Fruit fly (Drosophila melanogaster) whole organism, embryonic: ENCODE data around the gene xmas.
A peak's percentile ranks its signal among the peaks of the same experiment; 100 is the strongest.

Experiments
- Ada2b ChIP-seq: fragments of 200-800 bp; sonication (Bioruptor generic); IDR thresholded peaks from 2 replicates; pipeline ENCODE4 v1.3.6; 2022; ENCODE audit warnings: missing biosample characterization, missing genetic modification characterization
- Adf1 ChIP-seq: fragments of 200-800 bp; sonication (Bioruptor generic); IDR thresholded peaks from 2 replicates; pipeline ENCODE4 v1.3.6; 2022; ENCODE audit warnings: missing biosample characterization, missing genetic modification characterization
- Aef1 ChIP-seq: fragments of 200-800 bp; sonication (Bioruptor generic); IDR thresholded peaks from 3 replicates; pipeline ENCODE4 v1.3.6; 2022; ENCODE audit warnings: missing biosample characterization, missing genetic modification characterization
- BtbVII ChIP-seq: fragments of 200-800 bp; sonication (Bioruptor generic); optimal IDR thresholded peaks from 3 replicates; lab custom pipeline; 2017; ENCODE audit warnings: missing biosample characterization, mild to moderate bottlenecking, missing genetic modification characterization
- CG10979 ChIP-seq: fragments of 200-800 bp; sonication (Bioruptor generic); optimal IDR thresholded peaks from 2 replicates; lab custom pipeline; 2018; ENCODE audit warnings: missing biosample characterization, mild to moderate bottlenecking, missing genetic modification characterization, moderate library complexity
- CG12104 ChIP-seq: fragments of 200-800 bp; sonication (Bioruptor generic); optimal IDR thresholded peaks from 3 replicates; lab custom pipeline; 2016; ENCODE audit warnings: missing biosample characterization, missing genetic modification characterization
- CG12769 ChIP-seq: fragments of 200-800 bp; sonication (Bioruptor generic); optimal IDR thresholded peaks from 2 replicates; lab custom pipeline; 2019; ENCODE audit warnings: missing biosample characterization, mild to moderate bottlenecking, missing genetic modification characterization, moderate library complexity
- CG13775 ChIP-seq: fragments of 200-800 bp; sonication (Bioruptor generic); optimal IDR thresholded peaks from 3 replicates; lab custom pipeline; 2017; ENCODE audit warnings: missing biosample characterization, mild to moderate bottlenecking, missing genetic modification characterization
- CG14014 ChIP-seq: fragments of 200-800 bp; sonication (Bioruptor generic); IDR thresholded peaks from 2 replicates; pipeline ENCODE4 v1.3.6; 2022; ENCODE audit warnings: missing biosample characterization, missing genetic modification characterization
- CG14667 ChIP-seq: fragments of 200-800 bp; sonication (Bioruptor generic); IDR thresholded peaks from 2 replicates; pipeline ENCODE4 v1.3.6; 2022; ENCODE audit warnings: missing biosample characterization, missing genetic modification characterization
- CG15269 ChIP-seq: fragments of 200-800 bp; sonication (Bioruptor generic); optimal IDR thresholded peaks from 2 replicates; lab custom pipeline; 2018; ENCODE audit warnings: missing biosample characterization, mild to moderate bottlenecking, missing genetic modification characterization, moderate library complexity
- CG15479 ChIP-seq: fragments of 200-800 bp; sonication (Bioruptor generic); optimal IDR thresholded peaks from 3 replicates; lab custom pipeline; 2019; ENCODE audit warnings: missing biosample characterization, mild to moderate bottlenecking, missing genetic modification characterization, moderate library complexity
- CG15514 ChIP-seq: fragments of 200-800 bp; sonication (Bioruptor generic); optimal IDR thresholded peaks from 3 replicates; lab custom pipeline; 2017; ENCODE audit warnings: missing biosample characterization, missing genetic modification characterization, mild to moderate bottlenecking, moderate library complexity, missing genetic modification reagents
- CG17359 ChIP-seq: fragments of 200-800 bp; sonication (Bioruptor generic); optimal IDR thresholded peaks from 3 replicates; lab custom pipeline; 2018; ENCODE audit warnings: missing biosample characterization, mild to moderate bottlenecking, missing genetic modification characterization, moderate library complexity
- CG18599 ChIP-seq: fragments of 200-800 bp; sonication (Bioruptor generic); optimal IDR thresholded peaks from 3 replicates; lab custom pipeline; 2017; ENCODE audit warnings: missing biosample characterization, missing genetic modification characterization, mild to moderate bottlenecking, moderate library complexity, missing genetic modification reagents
- CG2129 ChIP-seq: fragments of 200-800 bp; sonication (Bioruptor generic); IDR thresholded peaks from 2 replicates; pipeline ENCODE4 v1.3.6; 2022; ENCODE audit warnings: missing biosample characterization, missing genetic modification characterization; ENCODE audit not compliant: partially characterized antibody
- CG2712 ChIP-seq: fragments of 200-800 bp; optimal IDR thresholded peaks from 3 replicates; lab custom pipeline; 2019; ENCODE audit warnings: missing biosample characterization, mild to moderate bottlenecking, missing genetic modification characterization, moderate library complexity
- CG31441 ChIP-seq: fragments of 200-800 bp; sonication (Bioruptor generic); IDR thresholded peaks from 2 replicates; pipeline ENCODE4 v1.3.6; 2022; ENCODE audit warnings: missing biosample characterization, missing genetic modification characterization
- CG32772 ChIP-seq: fragments of 200-800 bp; sonication (Bioruptor generic); IDR thresholded peaks from 2 replicates; pipeline ENCODE4 v1.3.6; 2022; ENCODE audit warnings: missing biosample characterization, missing genetic modification characterization
- CG3726 ChIP-seq: fragments of 200-800 bp; sonication (Bioruptor generic); IDR thresholded peaks from 3 replicates; pipeline ENCODE4, ENCODE4 v1.3.6; 2022; ENCODE audit warnings: missing biosample characterization, missing genetic modification characterization
- CG4730 ChIP-seq: fragments of 200-800 bp; sonication (Bioruptor generic); IDR thresholded peaks from 2 replicates; pipeline ENCODE4 v1.3.6; 2022; ENCODE audit warnings: missing biosample characterization, missing genetic modification characterization
- CG5180 ChIP-seq: fragments of 200-800 bp; sonication (Bioruptor generic); optimal IDR thresholded peaks from 3 replicates; lab custom pipeline; 2017; ENCODE audit warnings: missing biosample characterization, missing genetic modification characterization, mild to moderate bottlenecking, moderate library complexity, missing genetic modification reagents
- CG6689 ChIP-seq: fragments of 200-800 bp; sonication (Bioruptor generic); IDR thresholded peaks from 2 replicates; pipeline ENCODE4 v1.3.6; 2022; ENCODE audit warnings: missing biosample characterization, missing genetic modification characterization
- CG6765 ChIP-seq: fragments of 200-800 bp; sonication (Bioruptor generic); optimal IDR thresholded peaks from 3 replicates; lab custom pipeline; 2017; ENCODE audit warnings: missing biosample characterization, mild to moderate bottlenecking, missing genetic modification characterization
- CG6854 ChIP-seq: fragments of 200-800 bp; sonication (Bioruptor generic); optimal IDR thresholded peaks from 3 replicates; lab custom pipeline; 2017; ENCODE audit warnings: missing biosample characterization, mild to moderate bottlenecking, missing genetic modification characterization
- CG8765 ChIP-seq: fragments of 200-800 bp; sonication (Bioruptor generic); IDR thresholded peaks from 2 replicates; pipeline ENCODE4 v1.3.6; 2022; ENCODE audit warnings: missing biosample characterization, missing genetic modification characterization
- Fer2 ChIP-seq: fragments of 200-800 bp; sonication (Bioruptor generic); optimal IDR thresholded peaks from 2 replicates; lab custom pipeline; 2018; ENCODE audit warnings: missing biosample characterization, mild to moderate bottlenecking, missing genetic modification characterization, moderate library complexity
- H2.0 ChIP-seq: fragments of 200-800 bp; sonication (Bioruptor generic); IDR thresholded peaks from 2 replicates; pipeline ENCODE4 v1.3.6; 2022; ENCODE audit warnings: missing biosample characterization, missing genetic modification characterization
- Hand ChIP-seq: fragments of 200-800 bp; sonication (Bioruptor generic); optimal IDR thresholded peaks from 2 replicates; lab custom pipeline; 2017; ENCODE audit warnings: mild to moderate bottlenecking, missing biosample characterization, missing genetic modification reagents, missing genetic modification characterization
- NK7.1 ChIP-seq: fragments of 200-800 bp; sonication (Bioruptor generic); optimal IDR thresholded peaks from 3 replicates; lab custom pipeline; 2016; ENCODE audit warnings: missing biosample characterization, missing genetic modification characterization
- Nf-YB ChIP-seq: fragments of 200-800 bp; sonication (Bioruptor generic); optimal IDR thresholded peaks from 3 replicates; lab custom pipeline; 2019; ENCODE audit warnings: missing biosample characterization, mild to moderate bottlenecking, missing genetic modification characterization, moderate library complexity
- Sry-β ChIP-seq: fragments of 200-800 bp; sonication (Bioruptor generic); optimal IDR thresholded peaks from 2 replicates; lab custom pipeline; 2018; ENCODE audit warnings: missing biosample characterization, mild to moderate bottlenecking, missing genetic modification characterization, moderate library complexity
- Xbp1 ChIP-seq: fragments of 200-800 bp; sonication (Bioruptor generic); optimal IDR thresholded peaks from 3 replicates; lab custom pipeline; 2016; ENCODE audit warnings: missing biosample characterization, mild to moderate bottlenecking, missing genetic modification characterization
- al ChIP-seq: fragments of 200-800 bp; sonication (Bioruptor generic); IDR thresholded peaks from 2 replicates; pipeline ENCODE4 v1.3.6; 2022; ENCODE audit warnings: missing biosample characterization, missing genetic modification characterization
- bcd ChIP-seq: fragments of 200-800 bp; sonication (Bioruptor generic); optimal IDR thresholded peaks from 2 replicates; lab custom pipeline; 2017; ENCODE audit warnings: missing biosample characterization, mild to moderate bottlenecking, missing genetic modification characterization
- dimm ChIP-seq: fragments of 200-800 bp; sonication (Bioruptor generic); IDR thresholded peaks from 2 replicates; pipeline ENCODE4 v1.3.6; 2022; ENCODE audit warnings: missing biosample characterization, missing genetic modification characterization
- dpn ChIP-seq, 2 experiments: fragments of 200-800 bp; sonication (Bioruptor generic); optimal IDR thresholded peaks; 3 replicates each; lab custom pipeline; 2016; ENCODE audit warnings: missing biosample characterization in 2 of 2, missing genetic modification characterization in 2 of 2
- gro ChIP-seq: fragments of 200-800 bp; sonication (Bioruptor generic); optimal IDR thresholded peaks from 2 replicates; lab custom pipeline; 2016; ENCODE audit warnings: missing biosample characterization, missing genetic modification characterization
- kni ChIP-seq: fragments of 200-800 bp; sonication (Bioruptor generic); optimal IDR thresholded peaks from 3 replicates; lab custom pipeline; 2017; ENCODE audit warnings: mild to moderate bottlenecking, missing biosample characterization, missing genetic modification reagents, missing genetic modification characterization
- lab ChIP-seq: fragments of 200-800 bp; sonication (Bioruptor generic); optimal IDR thresholded peaks from 3 replicates; lab custom pipeline; 2017; ENCODE audit warnings: missing biosample characterization, missing genetic modification characterization, mild to moderate bottlenecking, moderate library complexity, missing genetic modification reagents
- luna ChIP-seq: fragments of 200-800 bp; sonication (Bioruptor generic); optimal IDR thresholded peaks from 2 replicates; lab custom pipeline; 2016; ENCODE audit warnings: missing biosample characterization, missing genetic modification characterization
- nom ChIP-seq: fragments of 200-800 bp; sonication (Bioruptor generic); optimal IDR thresholded peaks from 2 replicates; lab custom pipeline; 2017; ENCODE audit warnings: missing biosample characterization, missing genetic modification characterization, mild to moderate bottlenecking, moderate library complexity, missing genetic modification reagents
- pan ChIP-seq, 4 experiments: fragments of >200 bp in 3 of 4; fragments of 200-800 bp in 1 of 4; sonication (Bioruptor generic) in 1 of 4; optimal IDR thresholded peaks in 3 of 4; IDR thresholded peaks in 1 of 4; 2 replicates each; pipeline versions ENCODE4 v1.3.6 to Lab custom; 2017 to 2022; ENCODE audit warnings: missing biosample characterization in 2 of 4, missing genetic modification characterization in 2 of 4, mixed read lengths in 1 of 4
- salm ChIP-seq: fragments of 200-800 bp; sonication (Bioruptor generic); optimal IDR thresholded peaks from 2 replicates; lab custom pipeline; 2018; ENCODE audit warnings: missing biosample characterization, mild to moderate bottlenecking, missing genetic modification characterization
- scrt ChIP-seq: fragments of 200-800 bp; sonication (Bioruptor generic); optimal IDR thresholded peaks from 2 replicates; lab custom pipeline; 2018; ENCODE audit warnings: missing biosample characterization, mild to moderate bottlenecking, missing genetic modification characterization, moderate library complexity
- slbo ChIP-seq: fragments of 200-800 bp; sonication (Bioruptor generic); IDR thresholded peaks from 2 replicates; pipeline ENCODE4 v1.3.6; 2022; ENCODE audit warnings: missing biosample characterization, missing genetic modification characterization
- sob ChIP-seq: fragments of 200-800 bp; sonication (Bioruptor generic); IDR thresholded peaks from 2 replicates; pipeline ENCODE4 v1.3.6; 2022; ENCODE audit warnings: missing biosample characterization, missing genetic modification characterization
- tx ChIP-seq: fragments of 200-800 bp; sonication (Bioruptor generic); optimal IDR thresholded peaks from 2 replicates; lab custom pipeline; 2016; ENCODE audit warnings: missing biosample characterization, missing genetic modification characterization

xmas gene

dm6 chrX:17170484-17170944 is 11.4 kb upstream of the xmas start (continued):
- no peak for TF ChIP-seq CG10979 (tag; lab: Kevin White, UChicago)
- TF ChIP-seq al (GFP tag; lab: Robert Waterston, UW), result peak; percentile 41; the same call in 1 of the 2 replicates
- TF ChIP-seq kni (GFP tag; lab: Kevin White, UChicago), result no peak
- peak; percentile 29 for TF ChIP-seq BtbVII (GFP tag; lab: Kevin White, UChicago)
- TF ChIP-seq CG2712 (tag; lab: Kevin White, UChicago), result peak; percentile 36
- 0 out of 2 replicates have a peak, but pooled peaks have one; percentile 11 for TF ChIP-seq CG14667
- 0 out of 2 replicates have a peak, but pooled peaks have one; percentile 12 for TF ChIP-seq H2.0 (GFP tag; lab: Robert Waterston, UW)
- TF ChIP-seq dpn (GFP tag; optimal IDR thresholded peaks at IDR 0.05; lab: Kevin White, UChicago), result peak in 1 of 2 experiments; percentile 28
- TF ChIP-seq CG15269 (tag; lab: Kevin White, UChicago), result peak; percentile 73
- TF ChIP-seq Nf-YB (GFP tag; lab: Kevin White, UChicago), result peak; percentile 3
- TF ChIP-seq CG12769 (tag; lab: Kevin White, UChicago), result no peak
- TF ChIP-seq tx (GFP tag; lab: Kevin White, UChicago), result no peak
- TF ChIP-seq Xbp1 (GFP tag; lab: Kevin White, UChicago), result peak; percentile 21
- TF ChIP-seq CG32772 (GFP tag; lab: Robert Waterston, UW), result peak; percentile 48; the same call in 1 of the 2 replicates
- peak; percentile 76 for TF ChIP-seq lab (GFP tag; lab: Kevin White, UChicago)
- TF ChIP-seq dimm (GFP tag; lab: Robert Waterston, UW), result no peak
- peak; percentile 15 for TF ChIP-seq Fer2 (tag; lab: Kevin White, UChicago)
- no peak for TF ChIP-seq luna
- peak; percentile 49; the same call in 1 of the 2 replicates for TF ChIP-seq sob (GFP tag; lab: Robert Waterston, UW)
- TF ChIP-seq Aef1 (GFP tag; lab: Robert Waterston, UW), result peak; percentile 37; the same call in 1 of the 3 replicates
- peak; percentile 58 for TF ChIP-seq nom (GFP tag; lab: Kevin White, UChicago)
- peak; percentile 74 for TF ChIP-seq slbo
- 0 out of 2 replicates have a peak, but pooled peaks have one; percentile 24 for TF ChIP-seq CG4730 (GFP tag; lab: Robert Waterston, UW)
- TF ChIP-seq CG17359 (tag; lab: Kevin White, UChicago), result peak; percentile 23
- peak; percentile 61 for TF ChIP-seq Ada2b (GFP tag; lab: Robert Waterston, UW)
- TF ChIP-seq CG14014 (GFP tag; lab: Robert Waterston, UW), result peak; percentile 63; the same call in 1 of the 2 replicates
- no peak for TF ChIP-seq CG8765 (GFP tag; lab: Robert Waterston, UW)
- peak; percentile 57 for TF ChIP-seq CG6854 (GFP tag; lab: Kevin White, UChicago)
- TF ChIP-seq CG2129, result no peak
- TF ChIP-seq CG31441 (GFP tag; lab: Robert Waterston, UW), result 0 out of 2 replicates have a peak, but pooled peaks have one; percentile 32
- TF ChIP-seq gro (GFP tag; lab: Kevin White, UChicago), result no peak
- no peak for TF ChIP-seq CG5180 (GFP tag; lab: Kevin White, UChicago)
- TF ChIP-seq CG6765 (GFP tag; lab: Kevin White, UChicago), result peak; percentile 24
- TF ChIP-seq NK7.1 (GFP tag; lab: Kevin White, UChicago), result no peak
- no peak for TF ChIP-seq CG12104 (GFP tag; lab: Kevin White, UChicago)
- peak; percentile 36 for TF ChIP-seq CG13775 (GFP tag; lab: Kevin White, UChicago)
- peak; percentile 37 for TF ChIP-seq Hand (GFP tag; lab: Kevin White, UChicago)
- no peak; the same call in 1 of the 2 replicates for TF ChIP-seq Adf1 (GFP tag; lab: Robert Waterston, UW)
- no peak for TF ChIP-seq CG3726 (GFP tag; lab: Robert Waterston, UW)
- peak; percentile 73 for TF ChIP-seq CG18599 (GFP tag; lab: Kevin White, UChicago)
- TF ChIP-seq pan (optimal IDR thresholded peaks at IDR 0.05; lab: Kevin White, UChicago), result no peak
- peak in 1 of 2 experiments; percentile 67 for TF ChIP-seq pan (GFP tag; optimal IDR thresholded peaks at IDR 0.05 in 1 of 2, IDR thresholded peaks at IDR 0.05 in 1 of 2)
- TF ChIP-seq CG15479 (GFP tag; lab: Kevin White, UChicago), result peak; percentile 70
- peak; percentile 20 for TF ChIP-seq scrt
- no peak; the same call in none of the 2 replicates for TF ChIP-seq CG6689 (GFP tag; lab: Robert Waterston, UW)
- no peak for TF ChIP-seq salm (tag; lab: Kevin White, UChicago)
- no peak for TF ChIP-seq Sry-β (GFP tag; lab: Kevin White, UChicago)
- peak; percentile 24 for TF ChIP-seq bcd (GFP tag; lab: Kevin White, UChicago)
- peak; percentile 44 for TF ChIP-seq CG15514 (GFP tag; lab: Kevin White, UChicago)
